Worm (Caenorhabditis elegans) whole organism, L3 larva: ENCODE results near the gene krr-1.

Experiments used
- ZK546.5 ChIP-seq: sonication (generic microtip); optimal IDR thresholded peaks from 2 replicates; lab custom pipeline; 2017; ENCODE audit warnings: missing biosample characterization, missing genetic modification characterization
- aly-2 ChIP-seq: fragments of 150-350 bp; optimal IDR thresholded peaks from 2 replicates; lab custom pipeline; 2014; ENCODE audit warnings: missing biosample characterization, missing genetic modification characterization
- ama-1 ChIP-seq: fragments of 150-350 bp; optimal IDR thresholded peaks from 2 replicates; lab custom pipeline; 2018
- ceh-82 ChIP-seq: fragments of 150-350 bp; optimal IDR thresholded peaks from 2 replicates; lab custom pipeline; 2014; ENCODE audit warnings: missing biosample characterization, missing genetic modification characterization
- ceh-9 ChIP-seq: sonication (generic microtip); optimal IDR thresholded peaks from 2 replicates; lab custom pipeline; 2018; ENCODE audit warnings: missing biosample characterization, missing genetic modification characterization
- daf-12 ChIP-seq: fragments of 150-350 bp; optimal IDR thresholded peaks from 2 replicates; lab custom pipeline; 2014; ENCODE audit warnings: missing biosample characterization, missing genetic modification reagents, missing genetic modification characterization
- egl-27 ChIP-seq: sonication (generic microtip); optimal IDR thresholded peaks from 4 replicates; lab custom pipeline; 2017; ENCODE audit warnings: missing biosample characterization, missing genetic modification reagents, missing genetic modification characterization
- egl-5 ChIP-seq: fragments of 150-350 bp; optimal IDR thresholded peaks from 2 replicates; lab custom pipeline; 2017; ENCODE audit warnings: missing biosample characterization, missing genetic modification reagents, missing genetic modification characterization, inconsistent platforms
- elt-1 ChIP-seq: fragments of 150-350 bp; optimal IDR thresholded peaks from 2 replicates; lab custom pipeline; 2014; ENCODE audit warnings: missing biosample characterization, missing genetic modification characterization
- elt-2 ChIP-seq: sonication (generic microtip); optimal IDR thresholded peaks from 2 replicates; lab custom pipeline; 2016; ENCODE audit warnings: missing genetic modification reagents, mild to moderate bottlenecking, missing genetic modification characterization, missing compliant biosample characterization
- elt-3 ChIP-seq, 3 experiments: fragments of 150-350 bp in 1 of 3; sonication (generic microtip) in 2 of 3; optimal IDR thresholded peaks; 2 replicates in 2 of 3; 4 replicates in 1 of 3; lab custom pipeline; 2014 to 2017; ENCODE audit warnings: missing biosample characterization in 3 of 3, missing genetic modification characterization in 3 of 3
- fkh-2 ChIP-seq: fragments of 150-350 bp; optimal IDR thresholded peaks from 2 replicates; lab custom pipeline; 2014; ENCODE audit warnings: missing biosample characterization, missing genetic modification reagents, missing genetic modification characterization
- hmg-11 ChIP-seq: sonication (generic microtip); optimal IDR thresholded peaks from 2 replicates; lab custom pipeline; 2016; ENCODE audit warnings: missing genetic modification characterization, missing compliant biosample characterization
- jun-1 ChIP-seq: fragments of 150-350 bp; optimal IDR thresholded peaks from 2 replicates; lab custom pipeline; 2014; ENCODE audit warnings: missing biosample characterization, missing genetic modification reagents, missing genetic modification characterization
- lin-39 ChIP-seq: fragments of 150-350 bp; optimal IDR thresholded peaks from 2 replicates; lab custom pipeline; 2018; ENCODE audit warnings: missing biosample characterization, missing genetic modification reagents, missing genetic modification characterization
- mdl-1 ChIP-seq: fragments of 150-350 bp; optimal IDR thresholded peaks from 2 replicates; lab custom pipeline; 2014; ENCODE audit warnings: missing biosample characterization, missing genetic modification characterization
- mml-1 ChIP-seq: fragments of 150-350 bp; sonication (generic microtip); optimal IDR thresholded peaks from 3 replicates; lab custom pipeline; 2014; ENCODE audit warnings: missing biosample characterization, missing genetic modification characterization
- nfya-1 ChIP-seq: sonication (generic microtip); optimal IDR thresholded peaks from 2 replicates; lab custom pipeline; 2017; ENCODE audit warnings: missing genetic modification characterization, mild to moderate bottlenecking, missing compliant biosample characterization, antibody characterized with exemption, moderate library complexity; ENCODE audit not compliant: insufficient read depth
- nhr-11 ChIP-seq: fragments of 150-350 bp; optimal IDR thresholded peaks from 2 replicates; lab custom pipeline; 2014; ENCODE audit warnings: missing biosample characterization, missing genetic modification characterization
- nhr-12 ChIP-seq: fragments of 150-350 bp; optimal IDR thresholded peaks from 2 replicates; lab custom pipeline; 2014; ENCODE audit warnings: missing biosample characterization, missing genetic modification characterization
- nhr-23 ChIP-seq: fragments of 150-350 bp; optimal IDR thresholded peaks from 2 replicates; lab custom pipeline; 2014; ENCODE audit warnings: missing biosample characterization, missing genetic modification reagents, missing genetic modification characterization
- nhr-237 ChIP-seq: fragments of 150-350 bp; optimal IDR thresholded peaks from 2 replicates; lab custom pipeline; 2014; ENCODE audit warnings: missing biosample characterization, missing genetic modification characterization
- nhr-25 ChIP-seq: sonication (generic microtip); optimal IDR thresholded peaks from 2 replicates; lab custom pipeline; 2017; ENCODE audit warnings: missing biosample characterization, missing genetic modification characterization
- nhr-43 ChIP-seq: sonication (generic microtip); optimal IDR thresholded peaks from 2 replicates; lab custom pipeline; 2016; ENCODE audit warnings: mild to moderate bottlenecking, missing genetic modification characterization, missing compliant biosample characterization; ENCODE audit not compliant: poor library complexity, severe bottlenecking
- pha-4 ChIP-seq: fragments of 150-350 bp; optimal IDR thresholded peaks from 2 replicates; lab custom pipeline; 2014; ENCODE audit warnings: missing biosample characterization, missing genetic modification reagents, missing genetic modification characterization
- pqm-1 ChIP-seq: fragments of 150-350 bp; optimal IDR thresholded peaks from 2 replicates; lab custom pipeline; 2017; ENCODE audit warnings: missing biosample characterization, missing genetic modification characterization, inconsistent platforms
- sea-2 ChIP-seq: fragments of 150-350 bp; sonication (generic microtip); optimal IDR thresholded peaks from 4 replicates; lab custom pipeline; 2014; ENCODE audit warnings: missing biosample characterization, missing genetic modification reagents, missing genetic modification characterization
- skn-1 ChIP-seq: fragments of 150-350 bp; optimal IDR thresholded peaks from 2 replicates; lab custom pipeline; 2014; ENCODE audit warnings: missing biosample characterization, missing genetic modification characterization
- unc-39 ChIP-seq: sonication (generic microtip); optimal IDR thresholded peaks from 4 replicates; lab custom pipeline; 2017; ENCODE audit warnings: missing biosample characterization, missing genetic modification characterization
- unc-62 ChIP-seq: fragments of 150-350 bp; sonication (generic microtip); optimal IDR thresholded peaks from 4 replicates; lab custom pipeline; 2014; ENCODE audit warnings: missing biosample characterization, missing genetic modification reagents, missing genetic modification characterization
- ztf-11 ChIP-seq: fragments of 150-350 bp; optimal IDR thresholded peaks from 2 replicates; lab custom pipeline; 2014; ENCODE audit warnings: missing biosample characterization, missing genetic modification characterization
- ztf-4 ChIP-seq: fragments of 150-350 bp; optimal IDR thresholded peaks from 2 replicates; lab custom pipeline; 2014; ENCODE audit warnings: missing biosample characterization, missing genetic modification characterization

The krr-1 gene

DNA sequence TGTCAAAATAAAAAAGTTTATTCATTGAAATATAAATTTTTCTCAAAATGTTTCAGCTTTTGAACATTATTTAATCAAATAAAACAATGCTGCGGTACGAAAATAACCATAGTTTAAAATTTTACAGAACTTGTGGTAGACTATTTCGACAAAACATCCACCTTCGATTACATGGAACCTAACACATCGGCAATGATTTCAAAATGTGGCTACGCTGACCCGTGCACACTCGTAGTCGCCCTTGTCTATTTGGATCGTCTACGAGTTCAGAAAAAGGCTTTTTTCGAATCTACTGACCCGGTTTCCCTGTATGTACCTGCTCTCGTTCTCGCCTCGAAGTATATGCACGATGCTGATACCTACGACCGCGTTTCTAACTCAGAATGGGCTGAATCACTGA is 34.0 kb upstream of the krr-1 start:
- TF ChIP-seq nhr-12 (tag; lab: Kevin White, UChicago), result no peak

DNA sequence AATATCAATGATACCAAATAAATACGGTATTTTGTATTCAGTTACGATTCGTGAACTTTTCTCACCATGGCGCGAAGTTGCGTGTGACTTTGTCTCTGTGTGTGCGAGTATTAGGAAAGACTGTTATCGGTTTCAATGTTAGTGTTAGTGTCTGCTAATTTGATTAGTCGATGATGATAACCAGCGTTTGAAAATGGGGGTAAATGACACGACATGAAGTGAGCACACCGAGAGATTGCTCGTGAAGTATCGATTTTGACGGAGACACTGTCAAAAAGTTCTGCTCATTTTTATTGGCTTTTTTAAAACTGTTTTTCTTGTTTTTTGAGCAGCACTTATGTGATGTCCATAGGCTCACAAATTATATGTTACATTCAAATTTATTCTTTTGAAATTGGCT is 32.6 kb upstream of the krr-1 start:
- TF ChIP-seq aly-2 (tag; lab: Kevin White, UChicago), result peak; percentile 4
- TF ChIP-seq skn-1, result peak; percentile 18
- peak; percentile 58 for TF ChIP-seq pqm-1 (tag; lab: Kevin White, UChicago)
- TF ChIP-seq elt-2 (tag; lab: Kevin White, UChicago), result peak; percentile 85
- peak; percentile 5 for TF ChIP-seq nhr-23 (tag; lab: Kevin White, UChicago)
- no peak for TF ChIP-seq mml-1 (tag; lab: Kevin White, UChicago)
- TF ChIP-seq egl-5 (tag; lab: Kevin White, UChicago), result no peak
- TF ChIP-seq pha-4 (tag; lab: Kevin White, UChicago), result peak; percentile 52
- TF ChIP-seq nhr-43 (tag; lab: Kevin White, UChicago), result peak; percentile 19
- TF ChIP-seq elt-3 (tag; optimal IDR thresholded peaks at IDR 0.05; lab: Kevin White, UChicago), result no peak
- TF ChIP-seq jun-1 (tag; lab: Kevin White, UChicago), result peak; percentile 24
- TF ChIP-seq ama-1 (lab: Kevin White, UChicago), result peak; percentile 91

DNA sequence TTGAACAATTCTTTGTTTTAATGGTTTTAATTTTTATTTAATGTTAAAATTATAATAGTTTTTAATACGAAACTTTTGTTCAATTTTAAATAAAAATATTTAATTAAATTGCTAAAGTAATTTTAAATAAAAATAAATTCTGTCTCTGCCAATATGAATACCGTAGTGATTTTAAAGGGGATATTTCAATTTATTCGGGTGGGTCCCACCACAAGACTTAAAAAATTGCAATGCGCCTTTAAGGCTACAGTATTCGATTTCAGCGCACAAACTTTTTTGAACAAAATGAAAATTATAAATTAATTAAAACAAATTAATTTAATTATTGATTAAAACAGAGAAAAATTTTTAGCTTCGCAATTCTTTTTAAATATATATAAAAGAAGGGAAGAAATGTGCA is 31.9 kb upstream of the krr-1 start:
- TF ChIP-seq daf-12 (tag; lab: Kevin White, UChicago), result no peak

DNA sequence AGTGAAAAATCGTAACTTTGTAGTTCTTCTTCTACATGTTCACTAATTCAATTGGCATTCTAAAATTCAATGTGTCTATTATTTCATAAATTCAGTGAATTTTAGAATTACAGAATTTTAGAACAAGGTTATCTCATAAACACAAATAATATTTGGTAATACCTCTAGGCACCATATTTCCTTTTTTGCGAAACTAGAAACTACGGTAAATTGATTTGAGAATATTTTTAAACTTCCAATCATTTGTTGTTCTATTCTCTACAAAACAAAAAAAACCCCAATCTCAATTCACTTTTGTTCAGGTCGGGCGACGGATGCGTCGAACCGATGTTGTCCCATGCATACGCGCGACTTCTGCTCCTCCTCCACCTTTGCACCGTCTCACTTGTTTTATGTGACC is 31.1 kb upstream of the krr-1 start, which contains the start of gene F09G2.1:
TSS of gene F09G2.1 (plus strand) at position 301 of the 400 bp plus-strand sequence.
- TF ChIP-seq unc-39 (tag; lab: Kevin White, UChicago), result no peak
- no peak for TF ChIP-seq elt-1
- no peak for TF ChIP-seq fkh-2 (tag; lab: Kevin White, UChicago)
- TF ChIP-seq pqm-1 (tag; lab: Kevin White, UChicago), result no peak
- TF ChIP-seq unc-62 (GFP tag; lab: Kevin White, UChicago), result no peak
- TF ChIP-seq ztf-4 (tag; lab: Kevin White, UChicago), result no peak
- no peak for TF ChIP-seq ceh-9 (tag; lab: Kevin White, UChicago)
- no peak for TF ChIP-seq nhr-237
- TF ChIP-seq lin-39 (tag; lab: Kevin White, UChicago), result no peak
- TF ChIP-seq nhr-12 (tag; lab: Kevin White, UChicago), result no peak
- TF ChIP-seq, all 47 proteins: peak for 0

DNA sequence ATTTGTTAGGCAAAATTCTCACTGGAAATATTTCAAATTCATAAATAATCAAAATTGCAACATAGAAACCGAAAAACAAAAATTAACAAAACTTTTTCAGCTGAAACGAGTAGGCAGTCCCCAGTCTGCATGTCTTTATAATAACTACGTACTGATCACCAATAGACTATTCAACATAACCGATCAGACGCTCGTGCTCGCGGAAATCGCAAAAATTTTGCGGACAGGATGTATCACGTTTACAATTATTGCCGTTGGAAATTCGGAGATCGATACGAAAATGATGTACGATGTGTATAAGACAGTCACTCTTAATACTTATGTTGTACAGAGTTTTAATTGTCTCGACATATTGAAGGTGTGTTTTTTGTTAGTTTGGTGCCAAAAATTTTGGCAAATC is 29.6 kb upstream of the krr-1 start:
- TF ChIP-seq egl-27 (tag; lab: Kevin White, UChicago), result no peak
- TF ChIP-seq pqm-1 (tag; lab: Kevin White, UChicago), result no peak

DNA sequence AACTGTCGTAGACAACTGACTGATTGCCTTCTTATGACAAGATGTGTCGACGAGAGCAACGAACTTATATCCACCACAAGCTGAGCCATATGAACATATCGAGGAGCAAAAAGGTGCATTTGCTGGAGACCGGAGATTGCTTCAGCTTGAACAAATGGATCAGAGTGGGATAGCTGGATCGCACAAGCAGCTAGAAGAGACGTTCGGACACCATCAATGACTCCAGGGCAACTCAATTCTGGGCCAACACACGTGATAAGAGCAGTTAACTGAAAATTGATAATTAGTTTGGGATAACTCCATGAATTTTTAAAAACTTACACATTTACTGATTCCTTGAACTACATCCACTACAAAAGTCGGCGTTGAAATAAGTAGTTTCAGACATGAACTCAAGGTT is 22.0 kb upstream of the krr-1 start:
- TF ChIP-seq nhr-23 (tag; lab: Kevin White, UChicago), result no peak
- TF ChIP-seq pqm-1 (tag; lab: Kevin White, UChicago), result no peak
- no peak for TF ChIP-seq daf-12 (tag; lab: Kevin White, UChicago)
- no peak for TF ChIP-seq mdl-1 (tag; lab: Kevin White, UChicago)
- TF ChIP-seq ceh-82 (tag; lab: Kevin White, UChicago), result no peak
- no peak for TF ChIP-seq nfya-1 (tag; lab: Kevin White, UChicago)
- TF ChIP-seq nhr-11 (tag; lab: Kevin White, UChicago), result no peak
- no peak for TF ChIP-seq unc-39 (tag; lab: Kevin White, UChicago)
- TF ChIP-seq egl-5 (tag; lab: Kevin White, UChicago), result no peak
- TF ChIP-seq nhr-237, result no peak
- TF ChIP-seq ZK546.5 (tag; lab: Kevin White, UChicago), result no peak
- TF ChIP-seq ztf-11 (tag; lab: Kevin White, UChicago), result no peak
- TF ChIP-seq mml-1 (tag; lab: Kevin White, UChicago), result no peak
- TF ChIP-seq hmg-11 (tag; lab: Kevin White, UChicago), result no peak
- no peak for TF ChIP-seq sea-2 (GFP tag; lab: Kevin White, UChicago)
- no peak for TF ChIP-seq nhr-25 (tag; lab: Kevin White, UChicago)
- TF ChIP-seq, all 47 proteins: peak for 0
